Worm (Caenorhabditis elegans) whole organism, L1 larva: ENCODE measurements around the gene M176.11.

Experiments used
- ama-1 ChIP-seq: fragments of 150-350 bp; optimal IDR thresholded peaks from 2 replicates; lab custom pipeline; 2014
- ceh-82 ChIP-seq, 3 experiments: fragments of 150-350 bp in 1 of 3; sonication (generic microtip) in 2 of 3; optimal IDR thresholded peaks; 2 replicates each; lab custom pipeline; 2014 to 2017; ENCODE audit warnings: missing biosample characterization in 3 of 3, missing genetic modification characterization in 3 of 3
- efl-1 ChIP-seq, 4 experiments: fragments of 150-350 bp; optimal IDR thresholded peaks in 3 of 4; peaks in 1 of 4; 1 replicate in 1 of 4; 2 replicates in 3 of 4; lab custom pipeline; 2014; ENCODE audit warnings: missing biosample characterization in 2 of 4, missing genetic modification characterization in 2 of 4, missing genetic modification reagents in 2 of 4
- elt-2 ChIP-seq: sonication (generic microtip); optimal IDR thresholded peaks from 2 replicates; lab custom pipeline; 2016; ENCODE audit warnings: missing genetic modification characterization, mild to moderate bottlenecking, inconsistent platforms, missing compliant biosample characterization, missing genetic modification reagents
- elt-3 ChIP-seq, 6 experiments: fragments of 150-350 bp in 1 of 6; sonication (generic microtip); optimal IDR thresholded peaks; 2 replicates each; lab custom pipeline; 2017 to 2018; ENCODE audit warnings: missing biosample characterization in 6 of 6, missing genetic modification characterization in 6 of 6, inconsistent platforms in 1 of 6
- hpl-2 ChIP-seq: fragments of 150-350 bp; optimal IDR thresholded peaks from 2 replicates; lab custom pipeline; 2014; ENCODE audit warnings: missing biosample characterization, missing genetic modification reagents, missing genetic modification characterization
- irx-1 ChIP-seq: sonication (generic microtip); optimal IDR thresholded peaks from 2 replicates; lab custom pipeline; 2016; ENCODE audit warnings: missing genetic modification characterization, missing compliant biosample characterization
- lin-15B ChIP-seq: fragments of 150-350 bp; sonication (generic microtip); optimal IDR thresholded peaks from 3 replicates; lab custom pipeline; 2014; ENCODE audit warnings: missing biosample characterization, missing genetic modification characterization
- lin-39 ChIP-seq: fragments of 150-350 bp; optimal IDR thresholded peaks from 2 replicates; lab custom pipeline; 2014; ENCODE audit warnings: missing biosample characterization, missing genetic modification reagents, missing genetic modification characterization
- mdl-1 ChIP-seq, 2 experiments: fragments of 150-350 bp; optimal IDR thresholded peaks; 2 replicates each; lab custom pipeline; 2014 to 2017; ENCODE audit warnings: missing biosample characterization in 2 of 2, missing genetic modification characterization in 2 of 2, inconsistent platforms in 1 of 2
- skn-1 ChIP-seq: fragments of 150-350 bp; optimal IDR thresholded peaks from 2 replicates; lab custom pipeline; 2014; ENCODE audit warnings: missing biosample characterization, missing genetic modification characterization
- vab-15 ChIP-seq: sonication (generic microtip); optimal IDR thresholded peaks from 2 replicates; lab custom pipeline; 2017; ENCODE audit warnings: missing genotype, mild to moderate bottlenecking, missing genetic modification characterization, missing compliant biosample characterization

- TF ChIP-seq vab-15 (tag; lab: Kevin White, UChicago), result no peak
- TF ChIP-seq lin-15B (tag; lab: Kevin White, UChicago), result no peak
- no peak for TF ChIP-seq hpl-2 (GFP tag; lab: Kevin White, UChicago)
- TF ChIP-seq skn-1 (tag; lab: Kevin White, UChicago), result no peak
- no peak for TF ChIP-seq mdl-1 (tag; optimal IDR thresholded peaks at IDR 0.05; lab: Kevin White, UChicago)
- no peak for TF ChIP-seq irx-1 (tag; lab: Kevin White, UChicago)
- no peak for TF ChIP-seq ceh-82 (tag; optimal IDR thresholded peaks at IDR 0.05; lab: Kevin White, UChicago)
- TF ChIP-seq lin-39 (tag; lab: Kevin White, UChicago), result no peak
- no peak for TF ChIP-seq elt-3 (tag; optimal IDR thresholded peaks at IDR 0.05; lab: Kevin White, UChicago)
- TF ChIP-seq efl-1 (optimal IDR thresholded peaks at IDR 0.05; lab: Kevin White, UChicago), result no peak
- TF ChIP-seq efl-1 (GFP tag; optimal IDR thresholded peaks at IDR 0.05 in 1 of 2; lab: Kevin White, UChicago), result no peak
- TF ChIP-seq ama-1, result no peak
- TF ChIP-seq elt-2 (tag; lab: Kevin White, UChicago), result no peak
These were observed 18.0 kb downstream of the M176.11 start, which contains the start of gene chil-17 for ce11 chrII:9440060-9440459.
